Fruit fly (Drosophila melanogaster) whole organism, wandering third instar larva: Measurements from ENCODE around the gene CG42792.

Source experiments
- Abd-B ChIP-seq: fragments of >200 bp; optimal IDR thresholded peaks from 2 replicates; lab custom pipeline; 2017; ENCODE audit warnings: missing biosample characterization, missing genetic modification characterization
- CG32264 ChIP-seq: fragments of 200-800 bp; sonication (Bioruptor generic); optimal IDR thresholded peaks from 2 replicates; lab custom pipeline; 2016; ENCODE audit warnings: missing biosample characterization, missing genetic modification characterization
- CG9705 ChIP-seq: fragments of 200-800 bp; sonication (Bioruptor generic); optimal IDR thresholded peaks from 2 replicates; lab custom pipeline; 2018; ENCODE audit warnings: missing biosample characterization, mild to moderate bottlenecking, missing genetic modification characterization
- CrebA ChIP-seq: fragments of 200-800 bp; sonication (Bioruptor generic); optimal IDR thresholded peaks from 2 replicates; lab custom pipeline; 2016; ENCODE audit warnings: missing biosample characterization, mild to moderate bottlenecking, missing genetic modification characterization, borderline replicate concordance
- Dfd ChIP-seq: fragments of >200 bp; optimal IDR thresholded peaks from 2 replicates; lab custom pipeline; 2017; ENCODE audit warnings: missing biosample characterization, missing genetic modification characterization
- GATAd ChIP-seq: sonication (Bioruptor generic); optimal IDR thresholded peaks from 2 replicates; lab custom pipeline; 2016; ENCODE audit warnings: missing biosample characterization, missing genetic modification characterization
- HLH106 ChIP-seq: fragments of 200-800 bp; optimal IDR thresholded peaks from 3 replicates; lab custom pipeline; 2019; ENCODE audit warnings: missing biosample characterization, mild to moderate bottlenecking, missing genetic modification characterization, moderate library complexity
- Hr78 ChIP-seq: fragments of >200 bp; optimal IDR thresholded peaks from 2 replicates; lab custom pipeline; 2017; ENCODE audit warnings: missing biosample characterization, missing genetic modification characterization
- Hr83 ChIP-seq: fragments of 200-300 bp; sonication (Bioruptor generic); optimal IDR thresholded peaks from 2 replicates; lab custom pipeline; 2016; ENCODE audit warnings: missing biosample characterization, mild to moderate bottlenecking, missing genetic modification characterization, moderate library complexity; ENCODE audit not compliant: poor library complexity, severe bottlenecking
- Jra ChIP-seq: sonication (Bioruptor generic); optimal IDR thresholded peaks from 2 replicates; lab custom pipeline; 2016; ENCODE audit warnings: missing biosample characterization, missing genetic modification characterization
- Mio ChIP-seq: sonication (Bioruptor generic); optimal IDR thresholded peaks from 2 replicates; lab custom pipeline; 2016; ENCODE audit warnings: missing biosample characterization, missing genetic modification characterization
- N ChIP-seq: fragments of >200 bp; optimal IDR thresholded peaks from 2 replicates; lab custom pipeline; 2018; ENCODE audit warnings: missing biosample characterization, missing external identifiers, missing genetic modification characterization
- OdsH ChIP-seq: fragments of 200-800 bp; sonication (Bioruptor generic); optimal IDR thresholded peaks from 2 replicates; lab custom pipeline; 2016; ENCODE audit warnings: missing biosample characterization, mild to moderate bottlenecking, missing genetic modification characterization
- Rel ChIP-seq, 2 experiments: fragments of 200-800 bp; sonication (Bioruptor generic) in 1 of 2; optimal IDR thresholded peaks; 2 replicates in 1 of 2; 3 replicates in 1 of 2; lab custom pipeline; 2016 to 2019; ENCODE audit warnings: mild to moderate bottlenecking in 2 of 2, missing biosample characterization in 2 of 2, missing genetic modification characterization in 2 of 2, moderate library complexity in 1 of 2
- Sp1 ChIP-seq: fragments of 200-800 bp; sonication (Bioruptor generic); optimal IDR thresholded peaks from 3 replicates; lab custom pipeline; 2019; ENCODE audit warnings: missing biosample characterization, mild to moderate bottlenecking, missing genetic modification characterization, moderate library complexity
- Vsx2 ChIP-seq: fragments of 200-300, 225-300 bp; sonication (Bioruptor generic); optimal IDR thresholded peaks from 2 replicates; lab custom pipeline; 2018; ENCODE audit warnings: missing biosample characterization, missing genetic modification characterization; ENCODE audit not compliant: partially characterized antibody
- dl ChIP-seq, 2 experiments: fragments of 175-275, 200-275 bp in 1 of 2; fragments of 200-275 bp in 1 of 2; sonication (Bioruptor generic); optimal IDR thresholded peaks; lab custom pipeline; 2018; ENCODE audit warnings: mild to moderate bottlenecking in 2 of 2, missing biosample characterization in 2 of 2, missing genetic modification characterization in 2 of 2, moderate library complexity in 2 of 2; ENCODE audit not compliant: partially characterized antibody in 2 of 2, insufficient read depth in 1 of 2
- dmrt93B ChIP-seq: fragments of 200-800 bp; sonication (Bioruptor generic); optimal IDR thresholded peaks from 2 replicates; lab custom pipeline; 2018; ENCODE audit warnings: missing biosample characterization, mild to moderate bottlenecking, missing genetic modification characterization
- dsf ChIP-seq: sonication (Bioruptor generic); optimal IDR thresholded peaks from 2 replicates; lab custom pipeline; 2016; ENCODE audit warnings: missing biosample characterization, missing genetic modification characterization, borderline replicate concordance
- ey ChIP-seq: fragments of 200-800 bp; sonication (Bioruptor generic); optimal IDR thresholded peaks from 2 replicates; lab custom pipeline; 2016; ENCODE audit warnings: missing biosample characterization, missing genetic modification characterization
- foxo ChIP-seq, 2 experiments: fragments of 200-800 bp; sonication (Bioruptor generic); optimal IDR thresholded peaks; 2 replicates in 1 of 2; 3 replicates in 1 of 2; lab custom pipeline; 2016 to 2017; ENCODE audit warnings: missing biosample characterization in 2 of 2, missing genetic modification characterization in 2 of 2
- fru ChIP-seq: fragments of 200-800 bp; sonication (Bioruptor generic); optimal IDR thresholded peaks from 3 replicates; lab custom pipeline; 2016; ENCODE audit warnings: missing biosample characterization, mild to moderate bottlenecking, missing genetic modification characterization
- h ChIP-seq: fragments of 200-800 bp; sonication (Bioruptor generic); optimal IDR thresholded peaks from 3 replicates; lab custom pipeline; 2016; ENCODE audit warnings: missing biosample characterization, mild to moderate bottlenecking, missing genetic modification characterization
- jim ChIP-seq: fragments of 175-275, 200-325 bp; sonication (Bioruptor generic); optimal IDR thresholded peaks from 2 replicates; lab custom pipeline; 2016; ENCODE audit warnings: missing biosample characterization, mild to moderate bottlenecking, missing genetic modification characterization
- lola ChIP-seq: fragments of >200 bp; optimal IDR thresholded peaks from 2 replicates; lab custom pipeline; 2017; ENCODE audit warnings: missing biosample characterization, missing genetic modification characterization
- pan ChIP-seq: fragments of >200 bp; optimal IDR thresholded peaks from 2 replicates; lab custom pipeline; 2017
- psq ChIP-seq: fragments of 200-800 bp; sonication (Bioruptor generic); optimal IDR thresholded peaks from 3 replicates; lab custom pipeline; 2017; ENCODE audit warnings: missing biosample characterization, mild to moderate bottlenecking, missing genetic modification characterization, moderate library complexity
- rgr ChIP-seq: fragments of 200-800 bp; sonication (Bioruptor generic); optimal IDR thresholded peaks from 3 replicates; lab custom pipeline; 2016; ENCODE audit warnings: missing biosample characterization, mild to moderate bottlenecking, missing genetic modification characterization
- sage ChIP-seq: fragments of 200-800 bp; sonication (Bioruptor generic); optimal IDR thresholded peaks from 2 replicates; lab custom pipeline; 2016; ENCODE audit warnings: missing biosample characterization, mild to moderate bottlenecking, missing genetic modification characterization
- sv ChIP-seq: fragments of 200-800 bp; sonication (Bioruptor generic); optimal IDR thresholded peaks from 3 replicates; lab custom pipeline; 2016; ENCODE audit warnings: missing biosample characterization, missing genetic modification characterization
- tai ChIP-seq: sonication (Bioruptor generic); optimal IDR thresholded peaks from 2 replicates; lab custom pipeline; 2016; ENCODE audit warnings: missing biosample characterization, missing genetic modification characterization
- usp ChIP-seq: fragments of >200 bp; optimal IDR thresholded peaks from 2 replicates; lab custom pipeline; 2017; ENCODE audit warnings: missing biosample characterization, missing genetic modification characterization
- woc ChIP-seq: sonication (Bioruptor generic); optimal IDR thresholded peaks from 2 replicates; lab custom pipeline; 2016; ENCODE audit warnings: missing biosample characterization, mild to moderate bottlenecking, missing genetic modification characterization

The CG42792 gene

DNA sequence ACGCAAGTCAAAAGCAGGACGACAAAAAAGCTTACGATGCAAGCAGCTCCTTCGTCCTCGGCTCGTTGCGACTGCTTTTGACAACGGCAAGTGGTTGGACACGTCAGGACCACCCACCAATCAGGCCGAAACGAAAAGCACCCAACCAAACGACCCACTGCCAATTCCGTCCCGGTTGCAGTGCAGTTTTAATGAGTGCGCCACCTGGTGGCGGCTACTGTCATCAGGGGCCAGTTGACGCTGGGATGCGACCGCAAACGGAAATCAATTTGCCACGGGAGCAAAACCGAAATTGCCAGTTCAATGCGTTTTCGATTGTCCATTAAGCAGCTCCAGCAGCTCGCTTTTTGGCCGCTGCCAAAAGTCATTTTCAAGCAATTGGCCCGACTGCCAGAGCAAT is 38.5 kb upstream of the CG42792 start:
- TF ChIP-seq Hr78 (GFP tag; lab: Kevin White, UChicago) (no peak), Rel (GFP tag; optimal IDR thresholded peaks at IDR 0.05; lab: Kevin White, UChicago) (no peak), Rel (tag; optimal IDR thresholded peaks at IDR 0.05; lab: Kevin White, UChicago) (no peak), dsf (GFP tag; lab: Kevin White, UChicago) (no peak), h (GFP tag; lab: Kevin White, UChicago) (no peak), Dfd (GFP tag; lab: Kevin White, UChicago) (no peak), Vsx2 (no peak), Abd-B (GFP tag; lab: Kevin White, UChicago) (no peak), OdsH (GFP tag; lab: Kevin White, UChicago) (no peak), lola (GFP tag; lab: Kevin White, UChicago) (no peak), CrebA (GFP tag; lab: Kevin White, UChicago) (no peak)

DNA sequence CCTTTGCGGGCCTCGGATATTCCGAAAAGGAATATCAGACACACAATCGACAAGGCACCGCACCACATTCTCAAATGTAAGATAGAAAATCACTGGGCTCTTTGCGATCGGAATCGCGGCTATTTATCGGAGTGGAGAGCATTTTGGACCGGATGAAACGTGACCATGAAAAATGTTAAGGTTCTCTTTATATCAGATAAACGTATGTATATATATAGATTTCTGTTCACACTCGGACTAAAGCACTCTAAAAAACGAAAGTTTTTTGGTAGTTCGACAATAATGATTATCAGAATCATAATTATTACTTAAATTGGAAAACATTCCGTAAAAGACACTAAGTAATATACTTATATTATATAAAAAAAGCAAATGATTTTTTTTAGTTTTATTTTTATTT is 37.0 kb upstream of the CG42792 start, which contains the start of gene CG31821:
Gene CG31821 (minus strand): TSS at position 101 of the 400 bp plus-strand sequence.
- no peak for TF ChIP-seq pan
- TF ChIP-seq HLH106 (tag; lab: Kevin White, UChicago): no peak
- no peak for TF ChIP-seq GATAd
- TF ChIP-seq jim (GFP tag; lab: Kevin White, UChicago): no peak

DNA sequence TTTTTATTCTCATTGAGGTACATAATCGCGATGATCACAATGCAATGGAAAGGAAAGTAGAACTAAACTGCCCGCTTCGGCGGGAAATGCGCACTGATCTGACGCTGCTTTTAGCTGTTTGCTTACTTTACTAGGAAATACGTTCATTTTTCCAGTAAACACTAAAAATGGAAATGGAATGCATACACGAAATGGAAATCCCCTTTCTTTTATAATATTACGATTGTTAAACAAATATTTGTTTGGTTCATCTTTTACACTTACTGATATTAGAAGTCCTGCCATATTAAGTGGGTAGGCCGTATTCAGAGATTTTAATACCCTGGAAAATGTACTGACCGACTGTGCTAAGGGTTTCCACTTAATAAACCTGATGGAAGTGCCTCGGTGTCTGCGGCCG is 35.2 kb upstream of the CG42792 start, which contains the start of gene CG31823:
Gene CG31823 (minus strand): TSS at position 101 of the 400 bp plus-strand sequence.
- TF ChIP-seq dl (GFP tag; optimal IDR thresholded peaks at IDR 0.05; lab: Kevin White, UChicago; ENCODE audit: insufficient read depth in 1 of 2, partially characterized antibody in 2 of 2) (no peak), Mio (GFP tag; lab: Kevin White, UChicago) (no peak), N (GFP tag; lab: Kevin White, UChicago) (no peak), fru (no peak), psq (no peak), Rel (GFP tag; optimal IDR thresholded peaks at IDR 0.05; lab: Kevin White, UChicago) (no peak), Rel (tag; optimal IDR thresholded peaks at IDR 0.05; lab: Kevin White, UChicago) (no peak), CG32264 (no peak), lola (GFP tag; lab: Kevin White, UChicago) (no peak), sage (no peak), CG9705 (GFP tag; lab: Kevin White, UChicago) (no peak), tai (GFP tag; lab: Kevin White, UChicago) (no peak), Jra (GFP tag; lab: Kevin White, UChicago) (no peak), Dfd (GFP tag; lab: Kevin White, UChicago) (no peak), Hr78 (GFP tag; lab: Kevin White, UChicago) (no peak), pan (no peak), foxo (GFP tag; optimal IDR thresholded peaks at IDR 0.05; lab: Kevin White, UChicago) (no peak), usp (no peak), rgr (GFP tag; lab: Kevin White, UChicago) (no peak)

DNA sequence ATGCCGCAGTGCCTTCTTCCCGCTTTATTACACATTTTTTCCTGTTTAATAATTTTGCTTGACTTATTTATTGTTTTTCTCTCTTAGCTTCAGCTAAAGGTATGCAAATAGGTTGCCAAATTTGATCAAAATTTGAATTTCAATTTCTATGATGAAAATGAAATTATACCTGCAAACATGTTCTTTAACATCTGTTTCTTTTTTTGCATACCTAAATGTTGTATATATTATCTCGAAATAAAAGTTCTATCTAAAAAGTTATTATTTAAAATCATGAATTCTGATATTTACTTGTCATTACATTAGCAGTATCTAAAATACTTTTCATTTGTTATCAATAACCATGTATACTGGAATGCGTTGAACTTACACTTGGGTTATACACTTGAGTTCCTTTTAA is 29.9 kb upstream of the CG42792 start, which contains the start of gene CG31735:
Gene CG31735 (plus strand): TSS at position 301 of the 400 bp plus-strand sequence.
- TF ChIP-seq pan: no peak

DNA sequence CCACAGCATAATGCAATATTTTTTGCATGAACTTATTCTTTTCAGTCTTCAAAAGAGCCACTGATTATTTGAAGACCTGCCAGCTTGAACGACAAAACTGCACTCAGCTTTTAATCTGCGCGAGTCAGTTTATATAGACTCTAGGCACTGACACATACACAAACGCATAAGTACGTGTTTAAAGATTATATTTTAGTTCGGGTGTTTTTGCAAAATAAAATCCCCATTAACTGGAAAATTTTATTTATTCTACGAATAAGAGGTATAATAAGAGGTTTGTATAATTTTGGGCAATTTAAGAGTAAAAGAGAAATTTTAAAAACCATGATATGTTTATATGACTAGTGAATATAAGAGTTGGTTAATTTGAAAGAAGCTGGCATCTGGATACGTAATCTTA is 28.4 kb upstream of the CG42792 start, which contains the start of gene Tep1:
Gene Tep1 (minus strand): TSS at position 101 of the 400 bp plus-strand sequence.
- TF ChIP-seq CG9705 (GFP tag; lab: Kevin White, UChicago): no peak
- no peak for TF ChIP-seq dl (GFP tag; optimal IDR thresholded peaks at IDR 0.05; lab: Kevin White, UChicago; ENCODE audit: insufficient read depth in 1 of 2, partially characterized antibody in 2 of 2)
- no peak for TF ChIP-seq OdsH (GFP tag; lab: Kevin White, UChicago)
- no peak for TF ChIP-seq GATAd
- TF ChIP-seq Vsx2: no peak
- no peak for TF ChIP-seq sv
- no peak for TF ChIP-seq Dfd (GFP tag; lab: Kevin White, UChicago)
- no peak for TF ChIP-seq psq
- TF ChIP-seq dmrt93B (GFP tag; lab: Kevin White, UChicago): no peak
- no peak for TF ChIP-seq Rel (GFP tag; optimal IDR thresholded peaks at IDR 0.05; lab: Kevin White, UChicago)
- no peak for TF ChIP-seq Rel (tag; optimal IDR thresholded peaks at IDR 0.05; lab: Kevin White, UChicago)
- TF ChIP-seq sage: no peak
- TF ChIP-seq dsf (GFP tag; lab: Kevin White, UChicago): no peak
- TF ChIP-seq, all 38 proteins: peak for 0

DNA sequence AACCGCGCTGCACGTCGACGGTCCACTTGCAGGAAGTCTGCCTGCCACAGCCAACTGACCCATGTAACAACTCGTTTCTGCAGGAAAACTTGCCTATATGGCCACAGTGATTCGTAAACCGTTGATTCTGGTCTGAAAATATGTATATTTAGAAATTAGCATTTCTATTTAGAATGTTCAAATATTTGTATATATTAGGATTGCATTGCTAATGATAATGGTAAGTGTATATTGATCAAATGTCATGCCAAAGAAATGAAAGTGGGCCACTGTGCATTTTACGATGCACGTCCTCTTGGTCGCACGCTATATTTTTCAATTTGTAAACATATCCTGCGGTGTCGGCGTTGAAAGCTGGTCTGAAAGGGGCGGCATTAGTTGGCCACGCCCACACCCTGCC is 20.9 kb upstream of the CG42792 start:
- TF ChIP-seq sv: no peak
- no peak for TF ChIP-seq CrebA (GFP tag; lab: Kevin White, UChicago)
- no peak for TF ChIP-seq Vsx2
- TF ChIP-seq usp: no peak
- no peak for TF ChIP-seq Dfd (GFP tag; lab: Kevin White, UChicago)
- peak in 1 of 2 experiments; percentile 12 for TF ChIP-seq foxo (GFP tag; optimal IDR thresholded peaks at IDR 0.05; lab: Kevin White, UChicago)
- TF ChIP-seq CG32264: no peak
- no peak for TF ChIP-seq rgr (GFP tag; lab: Kevin White, UChicago)
- peak; percentile 22 for TF ChIP-seq fru
- TF ChIP-seq dmrt93B (GFP tag; lab: Kevin White, UChicago): no peak
- no peak for TF ChIP-seq HLH106 (tag; lab: Kevin White, UChicago)
- TF ChIP-seq Mio (GFP tag; lab: Kevin White, UChicago): no peak
- TF ChIP-seq woc: no peak
- no peak for TF ChIP-seq pan
- TF ChIP-seq ey (GFP tag; lab: Kevin White, UChicago): no peak
- TF ChIP-seq Sp1 (GFP tag; lab: Kevin White, UChicago): no peak
- TF ChIP-seq jim (GFP tag; lab: Kevin White, UChicago): no peak
- TF ChIP-seq Abd-B (GFP tag; lab: Kevin White, UChicago): no peak
- TF ChIP-seq h (GFP tag; lab: Kevin White, UChicago): peak; percentile 34
- no peak for TF ChIP-seq Hr83 (GFP tag; lab: Kevin White, UChicago)
- TF ChIP-seq psq: no peak
- TF ChIP-seq OdsH (GFP tag; lab: Kevin White, UChicago): no peak
- no peak for TF ChIP-seq GATAd
- TF ChIP-seq Jra (GFP tag; lab: Kevin White, UChicago): no peak
- no peak for TF ChIP-seq Hr78 (GFP tag; lab: Kevin White, UChicago)
